Worm (Caenorhabditis elegans) whole organism, early embryonic: ENCODE results near the gene K10H10.9.

Source experiments
- B0310.2 ChIP-seq: sonication (generic microtip); optimal IDR thresholded peaks from 2 replicates; lab custom pipeline; 2016; ENCODE audit warnings: mild to moderate bottlenecking, missing genetic modification characterization, missing compliant biosample characterization
- aly-1 ChIP-seq: sonication (generic microtip); optimal IDR thresholded peaks from 2 replicates; lab custom pipeline; 2016; ENCODE audit warnings: missing genetic modification characterization, missing compliant biosample characterization
- ama-1 ChIP-seq: fragments of 150-350 bp; optimal IDR thresholded peaks from 2 replicates; lab custom pipeline; 2014
- ceh-36 ChIP-seq: sonication (generic microtip); optimal IDR thresholded peaks from 2 replicates; lab custom pipeline; 2016; ENCODE audit warnings: missing genetic modification characterization, inconsistent platforms, missing compliant biosample characterization
- ets-7 ChIP-seq: sonication (generic microtip); optimal IDR thresholded peaks from 2 replicates; lab custom pipeline; 2016; ENCODE audit warnings: missing genotype, missing genetic modification characterization, missing compliant biosample characterization
- flt-1 ChIP-seq: fragments of 200-800 bp; sonication (Bioruptor generic); IDR thresholded peaks from 2 replicates; pipeline ENCODE4 v1.3.6; 2022; ENCODE audit warnings: missing genetic modification characterization, missing compliant biosample characterization
- hmbx-1 ChIP-seq: sonication (generic microtip); optimal IDR thresholded peaks from 2 replicates; lab custom pipeline; 2016; ENCODE audit warnings: mild to moderate bottlenecking, missing genetic modification characterization, missing compliant biosample characterization
- hmg-4 ChIP-seq: fragments of 200-800 bp; sonication (Bioruptor generic); optimal IDR thresholded peaks from 2 replicates; lab custom pipeline; 2018; ENCODE audit warnings: mild to moderate bottlenecking, missing genetic modification characterization, missing compliant biosample characterization
- hnd-1 ChIP-seq: sonication (generic microtip); optimal IDR thresholded peaks from 2 replicates; lab custom pipeline; 2016; ENCODE audit warnings: missing genetic modification characterization, missing compliant biosample characterization
- pes-1 ChIP-seq: fragments of 200-800 bp; sonication (Bioruptor generic); IDR thresholded peaks from 2 replicates; pipeline ENCODE4 v1.3.6; 2022; ENCODE audit warnings: missing genetic modification reagents, missing genetic modification characterization, missing compliant biosample characterization
- scrt-1 ChIP-seq: fragments of 200-800 bp; sonication (Bioruptor generic); IDR thresholded peaks from 2 replicates; pipeline ENCODE4 v1.3.6; 2022; ENCODE audit warnings: missing genetic modification characterization, missing compliant biosample characterization
- sea-1 ChIP-seq: fragments of 200-800 bp; sonication (Bioruptor generic); conservative IDR thresholded peaks from 2 replicates; pipeline ENCODE4 v1.3.6; 2022; ENCODE audit warnings: missing genetic modification characterization, missing compliant biosample characterization
- tbx-11 ChIP-seq: fragments of 200-800 bp; sonication (Bioruptor generic); IDR thresholded peaks from 2 replicates; pipeline ENCODE4 v1.3.6; 2022; ENCODE audit warnings: missing genetic modification characterization, missing compliant biosample characterization
- tra-4 ChIP-seq: sonication (generic microtip); optimal IDR thresholded peaks from 2 replicates; lab custom pipeline; 2017; ENCODE audit warnings: missing genetic modification characterization, missing compliant biosample characterization

DNA sequence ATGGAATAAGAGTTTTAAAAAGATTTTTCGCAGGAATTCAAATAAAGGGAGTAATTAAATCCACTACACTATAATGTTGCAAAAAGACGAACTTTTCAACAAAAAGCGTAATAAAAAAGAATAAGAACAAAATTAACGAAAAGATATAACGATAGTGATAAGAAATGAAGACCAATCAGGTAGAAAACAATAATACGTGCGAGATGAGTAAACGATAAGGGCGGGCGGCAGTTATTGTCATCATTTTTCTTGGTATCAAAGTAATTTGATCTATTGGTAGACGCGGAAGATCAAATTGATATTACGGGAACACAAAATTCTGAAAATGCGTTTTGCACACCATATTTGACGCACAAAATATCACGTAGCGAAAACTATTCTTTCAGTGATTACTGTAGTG lies 20.5 kb downstream of the K10H10.9 start:
- TF ChIP-seq sea-1 (GFP tag; lab: Robert Waterston, UW) (no peak), tra-4 (tag; lab: Kevin White, UChicago) (no peak), aly-1 (tag; lab: Kevin White, UChicago) (no peak), ama-1 (lab: Kevin White, UChicago) (no peak), hmbx-1 (tag; lab: Kevin White, UChicago) (no peak), hmg-4 (no peak), flt-1 (GFP tag; lab: Robert Waterston, UW) (no peak), ets-7 (no peak), B0310.2 (tag; lab: Kevin White, UChicago) (no peak), ceh-36 (tag; lab: Kevin White, UChicago) (no peak), hnd-1 (tag; lab: Kevin White, UChicago) (no peak), pes-1 (GFP tag; lab: Robert Waterston, UW) (no peak), scrt-1 (GFP tag; lab: Robert Waterston, UW) (no peak), tbx-11 (no peak)
